Worm (Caenorhabditis elegans): ENCODE data around the gene F35F10.5.

DNA sequence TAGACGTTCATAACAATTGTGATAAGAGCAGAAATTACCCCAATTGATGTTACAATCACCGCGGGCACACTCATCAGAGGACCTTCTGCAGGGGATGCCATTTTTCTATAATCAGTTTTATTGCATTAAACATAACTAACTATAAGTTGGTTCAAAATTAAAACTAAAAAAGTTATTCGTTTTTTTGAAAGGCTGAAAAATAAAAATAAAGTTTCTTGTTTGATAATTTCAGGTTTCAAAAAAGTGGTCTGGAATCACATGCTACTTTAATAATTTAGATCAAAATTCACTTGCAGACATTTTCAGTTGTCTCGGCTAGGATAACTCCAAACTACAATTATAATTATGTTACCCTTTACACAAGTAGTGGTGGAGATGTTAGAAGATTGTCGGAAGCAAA, 17.2 kb downstream of the F35F10.5 start, which contains the start of gene srbc-1:
- TF ChIP-seq flt-1 (GFP tag; IDR thresholded peaks at IDR 0.05) (no peak), ztf-23 (GFP tag; IDR thresholded peaks at IDR 0.05) (no peak), ztf-29 (GFP tag; IDR thresholded peaks at IDR 0.05) (no peak), cog-1 (tag; optimal IDR thresholded peaks at IDR 0.05) (no peak), tab-1 (GFP tag; IDR thresholded peaks at IDR 0.05) (no peak)

Data from whole organism, midembryonic.